Fruit fly (Drosophila melanogaster) Kc167 (cell line): ENCODE data around the gene CG17272.

Experiments used
- Myc ChIP-seq: fragments of >200 bp; optimal IDR thresholded peaks from 2 replicates; lab custom pipeline; 2017; ENCODE audit warnings: missing external identifiers
- Sin3A ChIP-seq: fragments of >200 bp; optimal IDR thresholded peaks from 2 replicates; lab custom pipeline; 2018; ENCODE audit warnings: missing external identifiers
- h ChIP-seq: fragments of >200 bp; optimal IDR thresholded peaks from 3 replicates; lab custom pipeline; 2018; ENCODE audit warnings: missing external identifiers
- insv ChIP-seq: fragments of >200 bp; optimal IDR thresholded peaks from 3 replicates; lab custom pipeline; 2018; ENCODE audit warnings: missing external identifiers
- psq ChIP-seq: fragments of >200 bp; optimal IDR thresholded peaks from 2 replicates; lab custom pipeline; 2017; ENCODE audit warnings: missing external identifiers
- ttk ChIP-seq: sonication (Bioruptor generic); optimal IDR thresholded peaks from 2 replicates; lab custom pipeline; 2017; ENCODE audit warnings: missing external identifiers

The CG17272 gene

DNA sequence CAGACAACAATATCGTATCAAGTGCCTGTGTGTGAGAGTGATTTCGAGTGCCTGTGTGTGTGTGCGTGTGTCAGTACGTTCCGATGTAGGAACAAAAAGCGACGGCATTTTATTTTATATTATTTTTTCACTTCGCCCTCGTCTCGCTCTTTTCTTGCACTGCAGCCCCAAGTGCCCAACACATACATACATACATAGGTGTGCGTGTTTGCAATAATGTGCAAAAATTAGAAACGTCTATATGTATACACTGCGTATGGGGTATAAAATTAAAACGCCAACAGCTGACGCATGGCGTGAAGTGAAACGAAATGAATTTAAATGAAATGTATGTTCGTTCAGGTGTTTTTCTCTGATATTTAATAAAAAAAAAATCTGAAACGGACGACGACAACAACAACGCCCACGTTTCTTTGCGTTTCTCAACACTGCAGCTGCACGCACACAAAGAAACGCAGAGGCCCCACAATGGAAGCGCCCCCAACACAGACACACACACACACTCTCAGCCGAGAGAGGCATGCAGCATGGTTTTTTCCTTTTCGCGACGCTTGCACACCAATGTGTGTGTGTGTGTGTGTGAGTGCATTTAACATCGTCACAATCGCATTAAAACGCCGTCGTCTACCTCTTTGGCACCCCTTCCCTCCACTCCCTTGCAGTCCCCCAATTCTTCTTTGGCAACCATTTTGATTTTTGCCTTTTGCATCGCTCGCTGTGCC is 40.2 kb downstream of the CG17272 start:
- TF ChIP-seq ttk (lab: Kevin White, UChicago) (no peak), psq (no peak), Myc (lab: Kevin White, UChicago) (no peak), Sin3A (lab: Kevin White, UChicago) (no peak), h (no peak), insv (lab: Kevin White, UChicago) (no peak)

DNA sequence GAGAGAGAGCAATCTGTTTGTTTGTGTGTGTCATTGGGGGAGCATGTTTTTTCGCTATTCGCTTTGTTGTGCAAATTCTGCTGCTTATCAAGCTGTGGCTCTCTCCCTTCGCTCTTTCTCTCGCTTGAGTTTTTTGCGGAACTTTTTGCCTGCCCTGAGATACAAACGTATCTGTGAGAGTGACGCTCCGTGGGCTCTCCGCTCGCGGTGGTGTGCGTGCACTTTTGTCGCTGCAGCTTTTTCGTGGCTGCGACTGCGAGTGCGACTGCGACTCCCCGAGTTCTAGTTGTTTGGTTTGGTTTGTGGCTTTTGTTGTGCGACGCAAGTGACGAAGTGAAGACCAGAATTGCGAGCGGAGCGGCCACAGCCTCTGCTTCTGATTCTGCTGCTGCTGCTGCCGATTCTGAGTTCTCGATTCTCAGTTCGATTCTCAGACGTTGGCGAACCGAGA is 41.4 kb downstream of the CG17272 start:
- TF ChIP-seq insv (lab: Kevin White, UChicago) (peak; percentile 72), h (no peak)

DNA sequence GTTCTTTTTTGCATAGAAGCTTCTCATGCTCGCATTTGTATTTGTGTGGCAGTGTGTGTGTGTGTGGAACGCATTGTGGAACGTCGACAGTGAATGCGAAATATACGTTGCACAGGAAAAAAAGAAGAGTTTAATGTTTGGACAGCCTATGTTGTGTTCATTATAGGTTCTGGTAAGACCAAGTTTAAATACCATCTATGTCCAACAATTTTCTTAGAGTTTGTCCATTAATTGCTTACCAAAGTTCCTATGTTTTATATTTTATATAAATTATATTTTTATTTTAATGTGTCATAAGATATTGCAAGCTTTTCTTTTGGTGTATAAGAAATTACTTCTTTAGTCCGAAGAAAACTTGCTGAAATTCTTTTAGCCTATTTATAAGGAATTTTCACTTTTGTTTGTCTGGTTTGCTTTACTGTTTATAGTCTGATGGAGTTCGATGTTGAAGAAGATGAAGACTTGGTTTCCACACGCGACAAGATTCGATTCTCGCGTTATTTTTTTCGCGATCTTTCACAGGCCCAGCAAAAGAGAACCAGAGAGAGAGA is 41.9 kb downstream of the CG17272 start:
- TF ChIP-seq h: no peak
- no peak for TF ChIP-seq psq
- no peak for TF ChIP-seq Sin3A (lab: Kevin White, UChicago)
- TF ChIP-seq Myc (lab: Kevin White, UChicago): no peak
- no peak for TF ChIP-seq ttk (lab: Kevin White, UChicago)
- TF ChIP-seq insv (lab: Kevin White, UChicago): no peak

DNA sequence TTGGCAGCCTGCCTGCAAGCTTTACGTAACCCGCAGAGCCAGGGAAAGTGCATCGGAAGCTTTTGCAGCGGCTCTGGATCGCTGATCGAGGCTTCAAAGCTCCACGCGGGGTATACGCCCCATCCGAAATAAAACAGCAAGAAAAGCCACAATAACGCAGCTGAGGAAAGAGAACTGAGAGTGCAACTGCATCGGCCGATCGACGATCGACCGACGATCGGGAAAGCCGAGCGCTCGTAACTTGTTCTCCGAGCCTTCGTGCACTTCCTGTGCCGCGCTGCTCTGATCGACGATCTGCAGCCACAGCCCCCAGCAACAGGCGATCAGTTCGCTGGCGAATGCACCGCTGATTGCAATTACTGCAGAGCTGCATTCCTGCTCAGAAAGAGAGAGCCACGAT is 44.1 kb downstream of the CG17272 start:
- no peak for TF ChIP-seq Myc (lab: Kevin White, UChicago)
- TF ChIP-seq h: no peak
- TF ChIP-seq ttk (lab: Kevin White, UChicago): no peak
- no peak for TF ChIP-seq insv (lab: Kevin White, UChicago)
- no peak for TF ChIP-seq Sin3A (lab: Kevin White, UChicago)
- TF ChIP-seq psq: no peak

DNA sequence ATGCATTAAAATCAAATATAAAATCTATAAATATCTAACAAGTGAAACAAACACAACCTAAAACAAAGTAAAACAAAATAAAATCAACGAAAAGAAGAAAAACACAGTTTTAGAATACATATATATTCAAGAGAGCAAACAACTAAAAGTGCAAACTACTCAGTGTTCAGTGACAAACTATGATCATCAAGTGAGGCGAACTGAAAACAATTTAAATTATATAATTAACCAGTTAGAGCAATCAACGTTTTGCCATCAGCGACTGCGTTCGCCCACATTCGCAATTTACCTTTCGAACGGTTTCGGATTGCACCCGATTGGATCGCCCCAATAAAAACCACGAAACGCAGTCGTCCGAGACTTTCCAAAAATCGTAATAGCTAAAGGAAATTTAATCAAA is 44.5 kb downstream of the CG17272 start:
- TF ChIP-seq psq: no peak
- TF ChIP-seq h: no peak
- no peak for TF ChIP-seq Sin3A (lab: Kevin White, UChicago)
- no peak for TF ChIP-seq ttk (lab: Kevin White, UChicago)
- no peak for TF ChIP-seq insv (lab: Kevin White, UChicago)
- TF ChIP-seq Myc (lab: Kevin White, UChicago): no peak

DNA sequence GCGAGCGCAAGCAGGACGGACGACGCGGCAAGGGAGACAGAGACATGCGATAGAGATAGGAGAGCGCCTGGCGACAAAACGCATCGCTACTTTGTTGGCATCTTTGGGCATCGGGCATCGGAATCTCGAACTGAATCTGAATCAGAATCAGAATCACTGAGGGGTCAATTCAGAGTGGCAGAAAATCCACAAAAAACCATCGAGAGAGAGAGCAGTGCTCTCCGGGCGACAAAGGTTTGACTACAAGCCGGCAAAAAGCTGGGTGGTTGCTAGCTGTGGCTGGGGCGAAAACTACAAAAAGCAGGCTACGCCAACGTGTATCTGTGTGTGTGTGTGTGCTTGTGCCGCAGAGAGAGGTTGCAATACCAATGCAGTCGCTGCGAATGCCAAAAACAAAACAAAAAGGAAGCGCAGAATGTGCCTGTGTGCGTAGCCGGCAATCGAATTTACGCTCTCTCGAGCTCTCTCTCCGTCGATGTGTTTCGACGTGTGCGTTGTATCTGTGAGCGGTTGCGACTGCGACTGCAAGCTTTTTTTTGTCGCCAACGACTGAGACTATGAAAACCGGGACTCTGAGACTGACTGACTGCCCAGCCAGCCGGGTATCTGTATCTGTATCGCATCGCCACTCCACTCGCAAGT is 45.6 kb downstream of the CG17272 start:
- TF ChIP-seq Myc (lab: Kevin White, UChicago): no peak
- no peak for TF ChIP-seq Sin3A (lab: Kevin White, UChicago)
- TF ChIP-seq psq: no peak
- TF ChIP-seq h: no peak
- no peak for TF ChIP-seq insv (lab: Kevin White, UChicago)
- no peak for TF ChIP-seq ttk (lab: Kevin White, UChicago)

DNA sequence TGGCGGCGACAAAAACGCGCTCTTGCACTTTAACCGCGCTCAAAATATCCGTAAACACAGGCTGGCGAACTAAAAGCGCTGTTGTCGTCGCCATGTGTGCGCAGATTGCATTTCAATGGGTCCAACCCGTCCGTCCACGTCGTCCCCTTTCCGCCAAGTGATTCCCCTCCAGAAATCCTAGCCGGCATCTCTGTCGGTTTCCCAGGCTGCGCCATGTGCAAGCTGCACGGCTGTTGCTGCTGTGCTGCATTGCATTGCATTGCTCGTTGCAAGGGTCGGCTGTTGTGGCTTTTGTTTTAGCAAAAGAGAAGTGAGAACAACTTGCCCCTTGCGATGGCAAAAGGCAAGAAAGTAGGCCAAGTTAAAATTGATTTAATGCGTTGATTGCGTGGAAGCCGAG is 49.9 kb downstream of the CG17272 start:
- no peak for TF ChIP-seq h
- TF ChIP-seq psq: no peak
- no peak for TF ChIP-seq Myc (lab: Kevin White, UChicago)
- TF ChIP-seq insv (lab: Kevin White, UChicago): no peak
- no peak for TF ChIP-seq ttk (lab: Kevin White, UChicago)
- TF ChIP-seq Sin3A (lab: Kevin White, UChicago): no peak
